Worm (Caenorhabditis elegans) whole organism, L4 larva: Measurements from ENCODE around the gene lgg-2.
"Not testable (repeated sequence)": the region's sequence is repeated elsewhere in the genome, so short reads cannot be mapped to it uniquely, and the experiment has no call there.

Source experiments
- D1046.2 ChIP-seq: fragments of 200-800 bp; sonication (Bioruptor generic); IDR thresholded peaks from 2 replicates; pipeline ENCODE4 v1.3.6; 2022; ENCODE audit warnings: missing genetic modification characterization, missing compliant biosample characterization
- F44E2.7 ChIP-seq: fragments of 200-800 bp; sonication (Bioruptor generic); IDR thresholded peaks from 2 replicates; pipeline ENCODE4 v2.1.2; 2022; ENCODE audit warnings: missing genetic modification characterization, missing compliant biosample characterization
- T26A8.4 ChIP-seq: fragments of 200-800 bp; sonication (Bioruptor generic); IDR thresholded peaks from 2 replicates; pipeline ENCODE4 v1.3.6; 2022; ENCODE audit warnings: missing genetic modification characterization, missing compliant biosample characterization
- Y105C5A.15 ChIP-seq: fragments of 200-800 bp; sonication (Bioruptor generic); IDR thresholded peaks from 2 replicates; pipeline ENCODE4 v1.3.6; 2022; ENCODE audit warnings: missing genetic modification characterization, missing compliant biosample characterization
- Y75B8A.6 ChIP-seq: fragments of 200-800 bp; sonication (Bioruptor generic); IDR thresholded peaks from 2 replicates; pipeline ENCODE4 v1.3.6; 2022; ENCODE audit warnings: missing genetic modification reagents, missing genetic modification characterization, missing compliant biosample characterization
- ZK337.2 ChIP-seq: fragments of 200-800 bp; sonication (Bioruptor generic); IDR thresholded peaks from 2 replicates; pipeline ENCODE4 v1.3.6; 2022; ENCODE audit warnings: missing genetic modification reagents, missing genetic modification characterization, missing compliant biosample characterization
- aly-2 ChIP-seq: sonication (generic microtip); optimal IDR thresholded peaks from 2 replicates; lab custom pipeline; 2018; ENCODE audit warnings: missing biosample characterization, missing genetic modification characterization
- ces-1 ChIP-seq: fragments of 150-350 bp; sonication (generic microtip); optimal IDR thresholded peaks from 4 replicates; lab custom pipeline; 2014; ENCODE audit warnings: missing biosample characterization, missing genetic modification reagents, missing genetic modification characterization
- cey-2 ChIP-seq: sonication (generic microtip); optimal IDR thresholded peaks from 3 replicates; lab custom pipeline; 2017; ENCODE audit warnings: missing genetic modification characterization, mild to moderate bottlenecking, missing compliant biosample characterization, antibody characterized with exemption, borderline replicate concordance; ENCODE audit not compliant: insufficient read depth
- daf-16 ChIP-seq, 3 experiments: sonication (generic microtip); optimal IDR thresholded peaks; 2 replicates each; lab custom pipeline; 2016 to 2017; ENCODE audit warnings: missing genetic modification characterization in 3 of 3, missing genetic modification reagents in 3 of 3, mild to moderate bottlenecking in 2 of 3, missing compliant biosample characterization in 2 of 3, missing biosample characterization in 1 of 3, moderate library complexity in 1 of 3
- daf-8 ChIP-seq: fragments of 200-800 bp; sonication (Bioruptor generic); IDR thresholded peaks from 2 replicates; pipeline ENCODE4 v1.3.6; 2022; ENCODE audit warnings: missing genetic modification characterization, missing compliant biosample characterization
- dmd-6 ChIP-seq: fragments of 200-800 bp; sonication (Bioruptor generic); IDR thresholded peaks from 2 replicates; pipeline ENCODE4 v1.3.6; 2022; ENCODE audit warnings: missing genetic modification reagents, missing genetic modification characterization, missing compliant biosample characterization
- duxl-1 ChIP-seq: sonication (generic microtip); optimal IDR thresholded peaks from 2 replicates; lab custom pipeline; 2016; ENCODE audit warnings: mild to moderate bottlenecking, missing genetic modification characterization, moderate library complexity, missing compliant biosample characterization; ENCODE audit not compliant: poor library complexity
- egl-43 ChIP-seq: fragments of 200-800 bp; sonication (Bioruptor generic); IDR thresholded peaks from 2 replicates; pipeline ENCODE4 v1.3.6; 2022; ENCODE audit warnings: missing genetic modification reagents, missing genetic modification characterization, missing compliant biosample characterization
- gei-8 ChIP-seq: fragments of 200-800 bp; sonication (Bioruptor generic); optimal IDR thresholded peaks from 2 replicates; lab custom pipeline; 2018; ENCODE audit warnings: mild to moderate bottlenecking, missing genetic modification characterization, missing compliant biosample characterization
- lim-7 ChIP-seq: fragments of 200-800 bp; sonication (Bioruptor generic); IDR thresholded peaks from 2 replicates; pipeline ENCODE4 v1.3.6; 2022; ENCODE audit warnings: missing genetic modification characterization, missing compliant biosample characterization
- lin-1 ChIP-seq: fragments of 200-800 bp; sonication (Bioruptor generic); IDR thresholded peaks from 2 replicates; pipeline ENCODE4 v1.3.6; 2022; ENCODE audit warnings: missing genetic modification reagents, missing genetic modification characterization, missing compliant biosample characterization
- lin-13 ChIP-seq: fragments of 150-350 bp; optimal IDR thresholded peaks from 2 replicates; lab custom pipeline; 2014; ENCODE audit warnings: missing biosample characterization, missing genetic modification reagents, missing genetic modification characterization
- lin-29 ChIP-seq: fragments of 200-800 bp; sonication (Bioruptor generic); IDR thresholded peaks from 2 replicates; pipeline ENCODE4 v1.3.6; 2022; ENCODE audit warnings: missing genetic modification reagents, missing genetic modification characterization, missing compliant biosample characterization
- lir-3 ChIP-seq: sonication (generic microtip); optimal IDR thresholded peaks from 2 replicates; lab custom pipeline; 2016; ENCODE audit warnings: mild to moderate bottlenecking, missing genetic modification characterization, missing compliant biosample characterization
- mdt-29 ChIP-seq: fragments of 200-800 bp; sonication (Bioruptor generic); IDR thresholded peaks from 2 replicates; pipeline ENCODE4 v1.3.6; 2022; ENCODE audit warnings: missing genetic modification reagents, missing genetic modification characterization, missing compliant biosample characterization
- mxl-3 ChIP-seq: fragments of 200-800 bp; sonication (Bioruptor generic); optimal IDR thresholded peaks from 2 replicates; lab custom pipeline; 2018; ENCODE audit warnings: mild to moderate bottlenecking, missing genetic modification characterization, missing compliant biosample characterization
- nhr-111 ChIP-seq: fragments of 200-800 bp; sonication (Bioruptor generic); optimal IDR thresholded peaks from 2 replicates; lab custom pipeline; 2018; ENCODE audit warnings: mild to moderate bottlenecking, missing genetic modification characterization, missing compliant biosample characterization
- nhr-25 ChIP-seq: sonication (generic microtip); optimal IDR thresholded peaks from 2 replicates; lab custom pipeline; 2017; ENCODE audit warnings: missing genetic modification characterization, mild to moderate bottlenecking, missing compliant biosample characterization, antibody characterized with exemption, moderate library complexity, borderline replicate concordance; ENCODE audit not compliant: insufficient read depth
- nhr-28 ChIP-seq: fragments of 150-350 bp; optimal IDR thresholded peaks from 2 replicates; lab custom pipeline; 2014; ENCODE audit warnings: missing biosample characterization, missing genetic modification characterization
- nhr-41 ChIP-seq: fragments of 200-800 bp; sonication (Bioruptor generic); IDR thresholded peaks from 2 replicates; pipeline ENCODE4 v1.3.6; 2022; ENCODE audit warnings: missing genetic modification reagents, missing genetic modification characterization, missing compliant biosample characterization
- nhr-42 ChIP-seq: fragments of 200-800 bp; sonication (Bioruptor generic); IDR thresholded peaks from 2 replicates; pipeline ENCODE4 v1.3.6; 2022; ENCODE audit warnings: missing genetic modification characterization, missing compliant biosample characterization
- nhr-48 ChIP-seq: sonication (generic microtip); optimal IDR thresholded peaks from 2 replicates; lab custom pipeline; 2016; ENCODE audit warnings: mild to moderate bottlenecking, missing genetic modification characterization, missing compliant biosample characterization
- sdz-12 ChIP-seq: fragments of 200-800 bp; sonication (Bioruptor generic); optimal IDR thresholded peaks from 2 replicates; lab custom pipeline; 2018; ENCODE audit warnings: mild to moderate bottlenecking, missing genetic modification characterization, missing compliant biosample characterization
- set-16 ChIP-seq: fragments of 200-800 bp; sonication (Bioruptor generic); IDR thresholded peaks from 2 replicates; pipeline ENCODE4 v1.3.6; 2022; ENCODE audit warnings: missing genetic modification reagents, missing genetic modification characterization, missing compliant biosample characterization
- snpc-1.2 ChIP-seq: fragments of 200-800 bp; sonication (Bioruptor generic); IDR thresholded peaks from 2 replicates; pipeline ENCODE4 v1.3.6; 2022; ENCODE audit warnings: missing genetic modification reagents, missing genetic modification characterization, missing compliant biosample characterization
- snpc-4 ChIP-seq: fragments of 150-350 bp; optimal IDR thresholded peaks from 2 replicates; lab custom pipeline; 2014; ENCODE audit warnings: missing biosample characterization, missing genetic modification characterization
- spr-1 ChIP-seq: sonication (generic microtip); optimal IDR thresholded peaks from 2 replicates; lab custom pipeline; 2016; ENCODE audit warnings: mild to moderate bottlenecking, missing genetic modification characterization, missing compliant biosample characterization
- unc-62 ChIP-seq, 3 experiments: fragments of 150-350 bp in 1 of 3; sonication (generic microtip); optimal IDR thresholded peaks in 2 of 3; peaks in 1 of 3; 1 replicate in 1 of 3; 2 replicates in 2 of 3; lab custom pipeline; 2014 to 2017; ENCODE audit warnings: missing biosample characterization in 3 of 3, missing genetic modification characterization in 3 of 3, missing genetic modification reagents in 3 of 3, missing genotype in 1 of 3
- vab-7 ChIP-seq: fragments of 200-800 bp; sonication (Bioruptor generic); IDR thresholded peaks from 2 replicates; pipeline ENCODE4 v1.3.6; 2022; ENCODE audit warnings: missing genetic modification reagents, missing genetic modification characterization, missing compliant biosample characterization
- ztf-7 ChIP-seq: fragments of 150-350 bp; optimal IDR thresholded peaks from 2 replicates; lab custom pipeline; 2014; ENCODE audit warnings: missing biosample characterization, missing genetic modification characterization

The lgg-2 gene

DNA sequence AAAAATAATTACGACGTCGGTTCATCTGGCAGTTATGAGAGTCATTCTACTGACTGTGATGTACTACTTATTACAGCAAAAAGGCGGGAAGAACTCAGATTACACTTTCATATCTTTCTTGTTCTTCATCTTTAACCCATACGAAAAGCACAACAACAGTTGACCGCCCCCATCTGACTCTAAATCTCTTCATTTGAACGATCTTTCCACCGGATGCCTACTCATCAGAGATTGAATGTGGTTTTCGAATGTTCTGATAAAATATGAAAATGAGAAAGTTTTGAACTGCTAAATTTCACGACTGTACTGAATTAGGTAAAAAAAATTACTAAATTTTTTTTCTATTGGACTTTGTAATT is 22.5 kb upstream of the lgg-2 start, which contains the start of gene sri-19:
Gene sri-19, plus strand, starts transcription at position 143 of the 359 bp plus-strand sequence.
- TF ChIP-seq nhr-25 (tag; lab: Kevin White, UChicago) (no peak), mxl-3 (no peak), lin-13 (GFP tag; lab: Kevin White, UChicago) (no peak), spr-1 (tag; lab: Kevin White, UChicago) (no peak), egl-43 (GFP tag; lab: Robert Waterston, UW) (no peak), set-16 (GFP tag; lab: Robert Waterston, UW) (no peak), vab-7 (no peak), sdz-12 (GFP tag; lab: Kevin White, UChicago) (no peak), nhr-111 (GFP tag; lab: Kevin White, UChicago) (no peak), cey-2 (tag; lab: Kevin White, UChicago) (no peak), dmd-6 (GFP tag; lab: Robert Waterston, UW) (no peak), lin-29 (GFP tag; lab: Robert Waterston, UW) (no peak)

DNA sequence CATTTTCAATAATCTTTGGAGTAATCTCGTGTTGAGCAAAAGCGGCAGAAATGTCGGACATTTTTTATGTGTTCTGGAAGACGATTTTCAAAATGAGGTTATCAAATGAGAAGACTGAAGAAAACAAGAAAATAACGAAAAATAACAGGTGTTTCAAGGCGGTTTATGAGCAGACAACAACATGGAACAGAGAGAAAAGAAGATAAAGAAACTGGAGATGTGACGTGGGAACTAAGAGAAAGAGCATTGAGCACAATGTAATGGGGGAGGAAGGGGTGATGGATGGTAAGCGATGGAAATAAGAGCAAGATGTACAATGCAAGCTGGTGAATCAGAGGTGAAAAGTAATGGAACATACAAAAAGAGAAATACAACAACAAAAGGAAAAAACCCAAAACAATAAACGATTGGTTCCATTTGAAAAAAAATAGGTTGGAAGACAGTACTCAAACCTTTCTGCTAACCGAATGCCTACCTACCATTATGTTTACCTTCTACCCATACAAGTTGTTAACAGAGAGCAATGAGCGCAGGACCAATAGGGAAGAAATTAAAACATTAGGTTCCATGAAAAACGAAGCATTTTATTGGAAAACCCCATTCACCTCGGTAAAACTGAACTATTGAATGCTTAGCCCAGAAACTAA is 22.0 kb upstream of the lgg-2 start, which contains the start of gene Y69E1A.5:
Gene Y69E1A.5, minus strand, starts transcription at position 73 of the 647 bp plus-strand sequence.
- peak in 1 of 2 experiments; percentile 41 for TF ChIP-seq daf-16 (GFP tag; optimal IDR thresholded peaks at IDR 0.05; lab: Kevin White, UChicago)
- TF ChIP-seq daf-16 (tag; optimal IDR thresholded peaks at IDR 0.05; lab: Kevin White, UChicago), result no peak
- peak in 1 of 2 experiments; percentile 97 for TF ChIP-seq unc-62 (GFP tag; optimal IDR thresholded peaks at IDR 0.05 in 1 of 2; lab: Kevin White, UChicago)
- no peak for TF ChIP-seq unc-62 (tag; optimal IDR thresholded peaks at IDR 0.05; lab: Kevin White, UChicago)
- TF ChIP-seq F44E2.7 (GFP tag; lab: Robert Waterston, UW), result no peak

DNA sequence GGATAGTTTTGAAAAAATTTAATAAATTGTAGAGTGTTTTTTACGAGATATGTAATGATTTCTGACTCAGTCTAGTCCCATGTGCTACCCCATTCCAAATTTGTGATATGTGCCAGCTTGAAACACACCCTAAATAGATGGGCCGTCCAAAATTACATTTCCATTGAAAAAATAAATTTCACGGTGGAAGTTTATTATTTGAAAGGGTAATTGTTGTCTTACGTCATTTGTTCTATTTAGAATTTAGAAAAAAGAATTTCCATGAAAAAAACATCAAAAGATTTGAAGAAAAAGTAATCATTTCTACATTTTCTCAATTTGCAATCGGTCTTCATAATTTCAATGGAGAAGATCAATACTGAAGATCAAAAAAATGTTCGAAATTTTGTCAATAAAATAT is 19.3 kb upstream of the lgg-2 start, which contains the start of gene Y69E1A.4:
Gene Y69E1A.4, plus strand, starts transcription at position 301 of the 400 bp plus-strand sequence.
- not testable (repeated sequence) for TF ChIP-seq ZK337.2, lim-7, D1046.2 (GFP tag; lab: Robert Waterston, UW)

DNA sequence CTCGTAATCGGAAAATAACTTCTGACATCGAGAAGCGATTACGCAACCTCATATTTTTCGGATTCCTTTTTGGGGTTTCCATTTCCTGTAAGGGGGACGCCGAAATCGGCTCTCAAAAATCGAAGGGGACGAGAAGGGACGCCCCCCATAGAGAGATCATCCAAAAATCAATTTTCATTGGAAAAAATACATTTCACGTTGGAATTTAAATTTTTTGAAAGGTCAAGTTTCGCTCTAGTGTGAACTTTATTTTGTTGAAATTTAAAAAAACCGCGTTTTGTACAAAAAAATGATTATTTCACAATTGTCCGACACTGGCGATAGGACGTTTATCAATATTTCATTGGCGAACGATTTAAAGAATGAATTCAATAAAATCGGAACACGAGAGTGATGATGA is 16.3 kb upstream of the lgg-2 start, which contains the start of gene Y69E1A.3:
Gene Y69E1A.3, plus strand, starts transcription at position 301 of the 400 bp plus-strand sequence.
- no peak for TF ChIP-seq snpc-1.2 (GFP tag; lab: Robert Waterston, UW)
- TF ChIP-seq nhr-48 (tag; lab: Kevin White, UChicago), result no peak
- TF ChIP-seq daf-8, result no peak
- TF ChIP-seq nhr-28, result no peak
- no peak for TF ChIP-seq duxl-1 (tag; lab: Kevin White, UChicago)
- TF ChIP-seq ces-1, result no peak
- no peak for TF ChIP-seq T26A8.4 (GFP tag; lab: Robert Waterston, UW)
- no peak for TF ChIP-seq Y75B8A.6 (GFP tag; lab: Robert Waterston, UW)
- no peak for TF ChIP-seq egl-43 (GFP tag; lab: Robert Waterston, UW)
- TF ChIP-seq gei-8 (GFP tag; lab: Kevin White, UChicago), result no peak
- no peak for TF ChIP-seq snpc-4
- TF ChIP-seq aly-2 (tag; lab: Kevin White, UChicago), result no peak
- no peak for TF ChIP-seq lir-3 (tag; lab: Kevin White, UChicago)
- no peak for TF ChIP-seq ztf-7
- TF ChIP-seq lin-29 (GFP tag; lab: Robert Waterston, UW), result no peak
- TF ChIP-seq nhr-41 (GFP tag; lab: Robert Waterston, UW), result no peak
- no peak for TF ChIP-seq Y105C5A.15 (GFP tag; lab: Robert Waterston, UW)
- TF ChIP-seq mdt-29 (GFP tag; lab: Robert Waterston, UW), result no peak
- no peak for TF ChIP-seq lin-1 (GFP tag; lab: Robert Waterston, UW)
- no peak for TF ChIP-seq nhr-42
